Worm (Caenorhabditis elegans) whole organism, late embryonic: ENCODE measurements around the gene F22F7.11.

Source experiments
- C08G9.2 ChIP-seq: sonication (generic microtip); optimal IDR thresholded peaks from 2 replicates; lab custom pipeline; 2016; ENCODE audit warnings: mild to moderate bottlenecking, missing genetic modification characterization, moderate library complexity, missing compliant biosample characterization
- C38D4.7 ChIP-seq: fragments of 200-800 bp; sonication (Bioruptor generic); optimal IDR thresholded peaks from 2 replicates; lab custom pipeline; 2018; ENCODE audit warnings: mild to moderate bottlenecking, missing genetic modification characterization, moderate library complexity, missing compliant biosample characterization
- F13H6.1 ChIP-seq: sonication (generic microtip); optimal IDR thresholded peaks from 2 replicates; lab custom pipeline; 2016; ENCODE audit warnings: missing genetic modification characterization, missing compliant biosample characterization
- K02D7.2 ChIP-seq: sonication (generic microtip); optimal IDR thresholded peaks from 2 replicates; lab custom pipeline; 2017; ENCODE audit warnings: mild to moderate bottlenecking, missing genetic modification characterization, missing compliant biosample characterization
- K09A11.1 ChIP-seq: sonication (generic microtip); optimal IDR thresholded peaks from 2 replicates; lab custom pipeline; 2017; ENCODE audit warnings: antibody characterized with exemption, mild to moderate bottlenecking, missing genetic modification characterization, missing compliant biosample characterization; ENCODE audit not compliant: insufficient read depth
- ama-1 ChIP-seq: fragments of 150-350 bp; optimal IDR thresholded peaks from 2 replicates; lab custom pipeline; 2014
- ceh-19 ChIP-seq: fragments of 200-800 bp; sonication (Bioruptor generic); optimal IDR thresholded peaks from 2 replicates; lab custom pipeline; 2018; ENCODE audit warnings: mild to moderate bottlenecking, missing genetic modification characterization, missing compliant biosample characterization
- ceh-2 ChIP-seq: sonication (generic microtip); optimal IDR thresholded peaks from 2 replicates; lab custom pipeline; 2016; ENCODE audit warnings: missing genotype, missing genetic modification characterization, missing compliant biosample characterization
- ceh-22 ChIP-seq: sonication (generic microtip); optimal IDR thresholded peaks from 2 replicates; lab custom pipeline; 2017; ENCODE audit warnings: missing biosample characterization, missing genetic modification characterization
- ceh-34 ChIP-seq: sonication (generic microtip); optimal IDR thresholded peaks from 2 replicates; lab custom pipeline; 2016; ENCODE audit warnings: mild to moderate bottlenecking, missing genetic modification characterization, missing compliant biosample characterization
- ceh-6 ChIP-seq: fragments of 200-800 bp; sonication (Bioruptor generic); optimal IDR thresholded peaks from 2 replicates; lab custom pipeline; 2018; ENCODE audit warnings: mild to moderate bottlenecking, missing genetic modification characterization, missing compliant biosample characterization
- ceh-9 ChIP-seq: sonication (generic microtip); optimal IDR thresholded peaks from 2 replicates; lab custom pipeline; 2016; ENCODE audit warnings: mild to moderate bottlenecking, missing genetic modification characterization, inconsistent platforms, missing compliant biosample characterization
- che-1 ChIP-seq: sonication (generic microtip); optimal IDR thresholded peaks from 2 replicates; lab custom pipeline; 2016; ENCODE audit warnings: mild to moderate bottlenecking, missing genetic modification characterization, missing compliant biosample characterization
- dve-1 ChIP-seq: sonication (generic microtip); optimal IDR thresholded peaks from 2 replicates; lab custom pipeline; 2017; ENCODE audit warnings: antibody characterized with exemption, mild to moderate bottlenecking, missing genetic modification characterization, missing compliant biosample characterization
- eyg-1 ChIP-seq: sonication (generic microtip); optimal IDR thresholded peaks from 2 replicates; lab custom pipeline; 2016; ENCODE audit warnings: missing genotype, missing genetic modification characterization, missing compliant biosample characterization
- fax-1 ChIP-seq: sonication (generic microtip); optimal IDR thresholded peaks from 2 replicates; lab custom pipeline; 2016; ENCODE audit warnings: missing genotype, missing genetic modification characterization, missing compliant biosample characterization
- fkh-6 ChIP-seq: sonication (generic microtip); optimal IDR thresholded peaks from 2 replicates; lab custom pipeline; 2016; ENCODE audit warnings: missing genetic modification characterization, missing compliant biosample characterization
- hlh-13 ChIP-seq: fragments of 200-800 bp; sonication (Bioruptor generic); optimal IDR thresholded peaks from 2 replicates; lab custom pipeline; 2018; ENCODE audit warnings: mild to moderate bottlenecking, missing genetic modification characterization, missing compliant biosample characterization
- hlh-15 ChIP-seq: sonication (generic microtip); optimal IDR thresholded peaks from 2 replicates; lab custom pipeline; 2016; ENCODE audit warnings: missing genetic modification characterization, missing compliant biosample characterization
- hlh-6 ChIP-seq: sonication (generic microtip); optimal IDR thresholded peaks from 2 replicates; lab custom pipeline; 2016; ENCODE audit warnings: missing genotype, missing genetic modification characterization, missing compliant biosample characterization
- lin-11 ChIP-seq: fragments of 200-800 bp; sonication (Bioruptor generic); optimal IDR thresholded peaks from 2 replicates; lab custom pipeline; 2018; ENCODE audit warnings: mild to moderate bottlenecking, missing genetic modification characterization, missing compliant biosample characterization
- madf-2 ChIP-seq: sonication (generic microtip); optimal IDR thresholded peaks from 2 replicates; lab custom pipeline; 2017; ENCODE audit warnings: missing genetic modification characterization, missing compliant biosample characterization
- nfya-1 ChIP-seq: sonication (generic microtip); optimal IDR thresholded peaks from 2 replicates; lab custom pipeline; 2017; ENCODE audit warnings: missing genetic modification characterization, mild to moderate bottlenecking, missing compliant biosample characterization, antibody characterized with exemption, moderate library complexity
- nhr-11 ChIP-seq: fragments of 150-350 bp; optimal IDR thresholded peaks from 2 replicates; lab custom pipeline; 2014; ENCODE audit warnings: missing biosample characterization, missing genetic modification characterization
- odd-2 ChIP-seq: sonication (generic microtip); optimal IDR thresholded peaks from 2 replicates; lab custom pipeline; 2017; ENCODE audit warnings: antibody characterized with exemption, mild to moderate bottlenecking, missing genetic modification characterization, missing compliant biosample characterization
- pag-3 ChIP-seq: sonication (generic microtip); optimal IDR thresholded peaks from 2 replicates; lab custom pipeline; 2016; ENCODE audit warnings: missing compliant biosample characterization, missing genetic modification characterization, borderline replicate concordance
- pat-9 ChIP-seq: fragments of 200-800 bp; sonication (Bioruptor generic); optimal IDR thresholded peaks from 2 replicates; lab custom pipeline; 2018; ENCODE audit warnings: mild to moderate bottlenecking, missing genetic modification characterization, moderate library complexity, missing compliant biosample characterization
- pax-1 ChIP-seq: fragments of 150-350 bp; optimal IDR thresholded peaks from 2 replicates; lab custom pipeline; 2014; ENCODE audit warnings: missing biosample characterization, missing genetic modification characterization
- ref-2 ChIP-seq: sonication (generic microtip); optimal IDR thresholded peaks from 2 replicates; lab custom pipeline; 2016; ENCODE audit warnings: missing genetic modification characterization, missing compliant biosample characterization
- sdc-2 ChIP-seq: sonication (generic microtip); optimal IDR thresholded peaks from 2 replicates; lab custom pipeline; 2016; ENCODE audit warnings: missing genotype, missing genetic modification characterization, missing compliant biosample characterization
- sox-4 ChIP-seq: sonication (generic microtip); optimal IDR thresholded peaks from 2 replicates; lab custom pipeline; 2017; ENCODE audit warnings: mild to moderate bottlenecking, missing genetic modification characterization, inconsistent platforms, missing compliant biosample characterization
- ttx-3 ChIP-seq: sonication (generic microtip); optimal IDR thresholded peaks from 2 replicates; lab custom pipeline; 2016; ENCODE audit warnings: missing genetic modification reagents, missing genetic modification characterization, missing compliant biosample characterization
- unc-3 ChIP-seq, 2 experiments: fragments of 200-800 bp in 1 of 2; sonication (Bioruptor generic) in 1 of 2; sonication (generic microtip) in 1 of 2; conservative IDR thresholded peaks in 1 of 2; optimal IDR thresholded peaks in 1 of 2; 2 replicates each; pipeline versions ENCODE4 v1.3.6 to Lab custom; 2016 to 2022; ENCODE audit warnings: missing compliant biosample characterization in 2 of 2, missing genetic modification characterization in 2 of 2, missing genetic modification reagents in 1 of 2

F22F7.11 gene

DNA sequence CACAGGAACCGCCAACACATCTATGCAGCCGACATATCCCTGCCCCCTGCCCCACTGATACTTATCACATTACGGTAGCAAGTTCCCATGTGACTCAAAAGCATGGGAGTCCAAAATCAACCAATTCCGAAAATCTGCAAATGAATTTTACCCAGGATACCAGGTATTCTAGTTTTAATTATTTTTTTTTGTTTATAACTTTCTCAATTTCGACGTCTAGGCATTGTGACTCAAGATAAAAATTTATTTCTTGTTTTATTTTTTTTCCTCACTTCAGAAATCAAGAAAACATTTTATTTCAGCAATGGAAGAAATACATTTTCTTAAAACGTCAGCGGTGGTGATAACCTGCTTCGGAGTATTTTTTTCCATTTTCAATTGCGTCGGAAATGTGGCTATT lies 31.8 kb downstream of the F22F7.11 start, which contains the start of gene srbc-24:
Gene srbc-24, plus strand, starts transcription at position 301 of the 400 bp plus-strand sequence.
- TF ChIP-seq che-1 (tag; lab: Kevin White, UChicago) (no peak), ref-2 (tag; lab: Kevin White, UChicago) (no peak), ama-1 (lab: Kevin White, UChicago) (no peak)

- TF ChIP-seq eyg-1 (no peak), pag-3 (tag; lab: Kevin White, UChicago) (no peak), fax-1 (no peak), odd-2 (no peak), K02D7.2 (tag; lab: Kevin White, UChicago) (no peak), ceh-2 (tag; lab: Kevin White, UChicago) (no peak), nfya-1 (tag; lab: Kevin White, UChicago) (no peak), dve-1 (tag; lab: Kevin White, UChicago) (no peak), pat-9 (tag; lab: Kevin White, UChicago) (no peak), C38D4.7 (GFP tag; lab: Kevin White, UChicago) (no peak), hlh-13 (no peak), ttx-3 (tag; lab: Kevin White, UChicago) (no peak)
Measured at ce11 chrV:2153274-2153673, 33.6 kb downstream of the F22F7.11 start, which contains the start of gene srbc-23. srbc-23 (plus strand) TSS chrV:2153574.

DNA sequence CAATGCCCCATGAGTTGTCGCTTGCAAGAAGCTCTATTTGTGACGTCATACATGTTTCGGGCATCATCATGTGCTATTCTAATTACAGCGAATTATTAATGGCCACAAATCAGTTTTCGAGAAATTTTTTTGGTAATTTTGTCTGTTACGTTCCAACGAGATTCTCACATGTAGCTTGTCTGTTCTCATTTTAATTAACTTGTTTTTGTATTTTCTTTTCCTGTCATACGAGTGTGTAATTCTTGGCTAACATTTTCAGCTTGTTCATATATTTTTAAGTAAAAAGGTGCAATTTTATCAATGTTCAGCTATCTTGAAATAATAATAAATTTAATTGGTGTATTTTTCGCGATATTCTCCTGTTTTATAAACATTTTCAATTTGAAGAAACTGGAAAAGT lies 35.6 kb downstream of the F22F7.11 start, which contains the start of gene srbc-21:
Gene srbc-21, plus strand, starts transcription at position 301 of the 400 bp plus-strand sequence.
- TF ChIP-seq K09A11.1 (tag; lab: Kevin White, UChicago), result no peak
- no peak for TF ChIP-seq F13H6.1 (tag; lab: Kevin White, UChicago)
- TF ChIP-seq madf-2 (tag; lab: Kevin White, UChicago), result no peak
- TF ChIP-seq unc-3 (GFP tag; conservative IDR thresholded peaks at IDR 0.05; lab: Robert Waterston, UW), result no peak
- TF ChIP-seq unc-3 (tag; optimal IDR thresholded peaks at IDR 0.05; lab: Kevin White, UChicago), result no peak
- TF ChIP-seq nhr-11 (tag; lab: Kevin White, UChicago), result no peak
- TF ChIP-seq C08G9.2 (tag; lab: Kevin White, UChicago), result no peak
- no peak for TF ChIP-seq ceh-19 (GFP tag; lab: Kevin White, UChicago)
- no peak for TF ChIP-seq fax-1
- no peak for TF ChIP-seq che-1 (tag; lab: Kevin White, UChicago)

DNA sequence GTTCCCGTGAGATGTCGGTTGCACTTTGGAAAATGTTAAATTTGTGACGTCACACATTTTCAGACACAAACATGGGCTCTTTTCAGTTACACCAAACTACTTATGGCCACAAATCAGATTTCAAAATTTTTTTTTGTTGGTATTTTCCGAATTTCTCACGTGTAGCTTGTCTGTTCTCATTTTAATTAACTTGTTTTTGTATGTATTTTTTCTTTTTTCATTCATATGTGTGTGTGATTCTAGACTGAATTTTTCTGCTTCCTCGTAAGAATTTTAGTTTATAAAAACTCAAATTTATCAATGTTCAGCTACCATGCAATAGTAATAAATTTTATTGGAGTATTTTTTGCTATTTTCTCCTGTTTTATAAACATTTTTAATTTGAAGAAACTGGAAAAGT lies 37.2 kb downstream of the F22F7.11 start, which contains the start of gene srbc-22:
Gene srbc-22, plus strand, starts transcription at position 301 of the 400 bp plus-strand sequence.
- TF ChIP-seq unc-3 (GFP tag; conservative IDR thresholded peaks at IDR 0.05; lab: Robert Waterston, UW) (no peak), unc-3 (tag; optimal IDR thresholded peaks at IDR 0.05; lab: Kevin White, UChicago) (no peak), F13H6.1 (tag; lab: Kevin White, UChicago) (no peak), C08G9.2 (tag; lab: Kevin White, UChicago) (no peak), hlh-6 (tag; lab: Kevin White, UChicago) (no peak), hlh-15 (tag; lab: Kevin White, UChicago) (no peak), ceh-22 (tag; lab: Kevin White, UChicago) (no peak), K02D7.2 (tag; lab: Kevin White, UChicago) (no peak), pat-9 (tag; lab: Kevin White, UChicago) (no peak), sox-4 (tag; lab: Kevin White, UChicago) (no peak)
- TF ChIP-seq, all 69 proteins: peak for 0

ce11 chrV:2159331-2159730 lies 39.7 kb downstream of the F22F7.11 start, which contains the start of gene C45H4.14:
C45H4.14 (minus strand) TSS chrV:2159431.
- TF ChIP-seq ceh-9 (tag; lab: Kevin White, UChicago) (no peak), nfya-1 (tag; lab: Kevin White, UChicago) (no peak), ceh-34 (tag; lab: Kevin White, UChicago) (no peak), sdc-2 (tag; lab: Kevin White, UChicago) (no peak), hlh-6 (tag; lab: Kevin White, UChicago) (no peak), fkh-6 (tag; lab: Kevin White, UChicago) (no peak), unc-3 (GFP tag; conservative IDR thresholded peaks at IDR 0.05; lab: Robert Waterston, UW) (no peak), unc-3 (tag; optimal IDR thresholded peaks at IDR 0.05; lab: Kevin White, UChicago) (no peak), pax-1 (tag; lab: Kevin White, UChicago) (no peak), ceh-6 (GFP tag; lab: Kevin White, UChicago) (no peak), lin-11 (tag; lab: Kevin White, UChicago) (no peak)
